Fruit fly (Drosophila melanogaster) whole organism, embryonic: ENCODE data around the gene MED18.
A peak's percentile ranks its signal among the peaks of the same experiment; 100 is the strongest.

ENCODE experiments used
- Ada2b ChIP-seq: fragments of 200-800 bp; sonication (Bioruptor generic); IDR thresholded peaks from 2 replicates; pipeline ENCODE4 v1.3.6; 2022; ENCODE audit warnings: missing biosample characterization, missing genetic modification characterization
- Aef1 ChIP-seq: fragments of 200-800 bp; sonication (Bioruptor generic); IDR thresholded peaks from 3 replicates; pipeline ENCODE4 v1.3.6; 2022; ENCODE audit warnings: missing biosample characterization, missing genetic modification characterization
- Antp ChIP-seq: fragments of 200-800 bp; sonication (Bioruptor generic); optimal IDR thresholded peaks from 3 replicates; lab custom pipeline; 2016; ENCODE audit warnings: missing biosample characterization, missing genetic modification characterization
- B-H2 ChIP-seq: fragments of 200-800 bp; sonication (Bioruptor generic); optimal IDR thresholded peaks from 2 replicates; lab custom pipeline; 2018; ENCODE audit warnings: missing biosample characterization, mild to moderate bottlenecking, missing genetic modification characterization
- CG12299 ChIP-seq: fragments of 200-800 bp; sonication (Bioruptor generic); optimal IDR thresholded peaks from 2 replicates; lab custom pipeline; 2018; ENCODE audit warnings: missing biosample characterization, mild to moderate bottlenecking, missing genetic modification characterization
- CG13624 ChIP-seq: fragments of 200-800 bp; sonication (Bioruptor generic); optimal IDR thresholded peaks from 2 replicates; lab custom pipeline; 2016; ENCODE audit warnings: missing biosample characterization, missing genetic modification characterization
- CG15696 ChIP-seq: fragments of 200-800 bp; sonication (Bioruptor generic); optimal IDR thresholded peaks from 2 replicates; lab custom pipeline; 2019; ENCODE audit warnings: missing biosample characterization, mild to moderate bottlenecking, missing genetic modification characterization, moderate library complexity
- CG1603 ChIP-seq: fragments of 200-800 bp; sonication (Bioruptor generic); optimal IDR thresholded peaks from 2 replicates; lab custom pipeline; 2019; ENCODE audit warnings: missing biosample characterization, mild to moderate bottlenecking, missing genetic modification characterization, moderate library complexity
- CG2712 ChIP-seq: fragments of 200-800 bp; optimal IDR thresholded peaks from 3 replicates; lab custom pipeline; 2019; ENCODE audit warnings: missing biosample characterization, mild to moderate bottlenecking, missing genetic modification characterization, moderate library complexity
- CG31388 ChIP-seq: fragments of 200-800 bp; sonication (Bioruptor generic); optimal IDR thresholded peaks from 2 replicates; lab custom pipeline; 2016; ENCODE audit warnings: missing biosample characterization, missing genetic modification characterization
- CG3847 ChIP-seq: fragments of 200-800 bp; sonication (Bioruptor generic); IDR thresholded peaks from 2 replicates; pipeline ENCODE4 v1.3.6; 2022; ENCODE audit warnings: missing biosample characterization, missing genetic modification characterization
- CG4282 ChIP-seq: fragments of 200-800 bp; sonication (Bioruptor generic); optimal IDR thresholded peaks from 2 replicates; lab custom pipeline; 2016; ENCODE audit warnings: missing biosample characterization, missing genetic modification characterization
- CG4404 ChIP-seq: fragments of 200-800 bp; sonication (Bioruptor generic); IDR thresholded peaks from 2 replicates; pipeline ENCODE4 v1.3.6; 2022; ENCODE audit warnings: missing biosample characterization, missing genetic modification characterization
- CG4617 ChIP-seq: fragments of 200-800 bp; sonication (Bioruptor generic); optimal IDR thresholded peaks from 3 replicates; lab custom pipeline; 2016; ENCODE audit warnings: missing biosample characterization, missing genetic modification characterization, borderline replicate concordance
- CG6254 ChIP-seq: fragments of 200-800 bp; sonication (Bioruptor generic); optimal IDR thresholded peaks from 3 replicates; lab custom pipeline; 2017; ENCODE audit warnings: mild to moderate bottlenecking, missing biosample characterization, missing genetic modification reagents, missing genetic modification characterization
- CG6854 ChIP-seq: fragments of 200-800 bp; sonication (Bioruptor generic); optimal IDR thresholded peaks from 3 replicates; lab custom pipeline; 2017; ENCODE audit warnings: missing biosample characterization, mild to moderate bottlenecking, missing genetic modification characterization
- CG7839 ChIP-seq: fragments of 200-800 bp; sonication (Bioruptor generic); optimal IDR thresholded peaks from 3 replicates; lab custom pipeline; 2018; ENCODE audit warnings: missing biosample characterization, mild to moderate bottlenecking, missing genetic modification characterization, moderate library complexity
- CG7963 ChIP-seq: fragments of 200-800 bp; sonication (Bioruptor generic); IDR thresholded peaks from 3 replicates; pipeline ENCODE4 v1.3.6; 2022; ENCODE audit warnings: missing biosample characterization, missing genetic modification characterization; ENCODE audit not compliant: partially characterized antibody
- CG8290 ChIP-seq, 3 experiments: fragments of 200-800 bp; sonication (Bioruptor generic); optimal IDR thresholded peaks; 2 replicates each; lab custom pipeline; 2016 to 2019; ENCODE audit warnings: missing biosample characterization in 3 of 3, missing genetic modification characterization in 3 of 3, mild to moderate bottlenecking in 2 of 3, moderate library complexity in 1 of 3
- Doc3 ChIP-seq: fragments of 200-800 bp; sonication (Bioruptor generic); IDR thresholded peaks from 3 replicates; pipeline ENCODE4 v1.3.6; 2022; ENCODE audit warnings: missing biosample characterization, missing genetic modification characterization; ENCODE audit not compliant: partially characterized antibody
- Fer1 ChIP-seq: fragments of 200-800 bp; sonication (Bioruptor generic); optimal IDR thresholded peaks from 2 replicates; lab custom pipeline; 2017; ENCODE audit warnings: missing biosample characterization, mild to moderate bottlenecking, missing genetic modification characterization
- Gug ChIP-seq: fragments of 200-800 bp; sonication (Bioruptor generic); IDR thresholded peaks from 4 replicates; pipeline ENCODE4 v1.3.6; 2022; ENCODE audit warnings: missing biosample characterization, missing genetic modification characterization
- HmgZ ChIP-seq: fragments of 200-800 bp; sonication (Bioruptor generic); optimal IDR thresholded peaks from 2 replicates; lab custom pipeline; 2018; ENCODE audit warnings: missing biosample characterization, mild to moderate bottlenecking, missing genetic modification characterization
- Hr51 ChIP-seq, 2 experiments: fragments of 200-800 bp; sonication (Bioruptor generic); optimal IDR thresholded peaks; 2 replicates in 1 of 2; 3 replicates in 1 of 2; lab custom pipeline; 2016 to 2018; ENCODE audit warnings: missing biosample characterization in 2 of 2, missing genetic modification characterization in 2 of 2, mild to moderate bottlenecking in 1 of 2, moderate library complexity in 1 of 2
- Myb ChIP-seq: fragments of 200-800 bp; sonication (Bioruptor generic); optimal IDR thresholded peaks from 2 replicates; lab custom pipeline; 2016; ENCODE audit warnings: missing biosample characterization, missing genetic modification characterization
- Nf-YC ChIP-seq: fragments of 200-800 bp; optimal IDR thresholded peaks from 3 replicates; lab custom pipeline; 2019; ENCODE audit warnings: missing biosample characterization, mild to moderate bottlenecking, missing genetic modification characterization, moderate library complexity
- Oli ChIP-seq: fragments of 200-800 bp; sonication (Bioruptor generic); optimal IDR thresholded peaks from 2 replicates; lab custom pipeline; 2018; ENCODE audit warnings: missing biosample characterization, mild to moderate bottlenecking, missing genetic modification characterization, moderate library complexity
- Pdp1 ChIP-seq, 2 experiments: fragments of 200-800 bp; sonication (Bioruptor generic); optimal IDR thresholded peaks; 3 replicates each; lab custom pipeline; 2016; ENCODE audit warnings: missing biosample characterization in 2 of 2, missing genetic modification characterization in 2 of 2, mild to moderate bottlenecking in 1 of 2, moderate library complexity in 1 of 2
- Ssrp ChIP-seq: fragments of 200-800 bp; sonication (Bioruptor generic); optimal IDR thresholded peaks from 2 replicates; lab custom pipeline; 2018; ENCODE audit warnings: missing biosample characterization, mild to moderate bottlenecking, missing genetic modification characterization, moderate library complexity
- bab2 ChIP-seq: fragments of 200-800 bp; sonication (Bioruptor generic); optimal IDR thresholded peaks from 2 replicates; lab custom pipeline; 2016; ENCODE audit warnings: missing biosample characterization, missing genetic modification characterization
- bbx ChIP-seq: fragments of 200-800 bp; sonication (Bioruptor generic); IDR thresholded peaks from 2 replicates; pipeline ENCODE4 v1.3.6; 2022; ENCODE audit warnings: missing biosample characterization, missing genetic modification characterization; ENCODE audit not compliant: partially characterized antibody
- bsh ChIP-seq, 2 experiments: fragments of 200-800 bp; sonication (Bioruptor generic); optimal IDR thresholded peaks; 2 replicates each; lab custom pipeline; 2017 to 2018; ENCODE audit warnings: mild to moderate bottlenecking in 2 of 2, missing biosample characterization in 2 of 2, missing genetic modification characterization in 2 of 2, moderate library complexity in 1 of 2
- chm ChIP-seq: fragments of 200-800 bp; sonication (Bioruptor generic); IDR thresholded peaks from 2 replicates; pipeline ENCODE4 v1.3.6; 2022; ENCODE audit warnings: missing biosample characterization, missing genetic modification characterization
- crol ChIP-seq: fragments of 200-800 bp; sonication (Bioruptor generic); IDR thresholded peaks from 2 replicates; pipeline ENCODE4 v1.3.6; 2022; ENCODE audit warnings: missing biosample characterization, missing genetic modification characterization
- gem ChIP-seq: fragments of 200-800 bp; sonication (Bioruptor generic); optimal IDR thresholded peaks from 2 replicates; lab custom pipeline; 2019; ENCODE audit warnings: missing biosample characterization, mild to moderate bottlenecking, missing genetic modification characterization, moderate library complexity
- grau ChIP-seq: fragments of 200-800 bp; optimal IDR thresholded peaks from 3 replicates; lab custom pipeline; 2019; ENCODE audit warnings: missing biosample characterization, mild to moderate bottlenecking, missing genetic modification characterization, moderate library complexity
- ind ChIP-seq: fragments of 200-800 bp; sonication (Bioruptor generic); optimal IDR thresholded peaks from 3 replicates; lab custom pipeline; 2016; ENCODE audit warnings: missing biosample characterization, missing genetic modification characterization
- klu ChIP-seq: fragments of 200-800 bp; sonication (Bioruptor generic); IDR thresholded peaks from 2 replicates; pipeline ENCODE4 v1.3.6; 2022; ENCODE audit warnings: missing biosample characterization, missing genetic modification characterization
- knrl ChIP-seq: fragments of 200-800 bp; sonication (Bioruptor generic); IDR thresholded peaks from 3 replicates; pipeline ENCODE4 v1.3.6; 2022; ENCODE audit warnings: missing biosample characterization, missing genetic modification characterization; ENCODE audit not compliant: partially characterized antibody
- mam ChIP-seq: fragments of 200-800 bp; sonication (Bioruptor generic); optimal IDR thresholded peaks from 3 replicates; lab custom pipeline; 2016; ENCODE audit warnings: missing biosample characterization, missing genetic modification characterization
- pros ChIP-seq: fragments of 200-800 bp; sonication (Bioruptor generic); optimal IDR thresholded peaks from 3 replicates; lab custom pipeline; 2019; ENCODE audit warnings: missing biosample characterization, mild to moderate bottlenecking, missing genetic modification characterization, moderate library complexity
- repo ChIP-seq: fragments of 200-800 bp; sonication (Bioruptor generic); optimal IDR thresholded peaks from 2 replicates; lab custom pipeline; 2016; ENCODE audit warnings: missing biosample characterization, missing genetic modification characterization
- sc ChIP-seq, 3 experiments: fragments of >200 bp in 2 of 3; fragments of 200-800 bp in 1 of 3; sonication (Bioruptor generic) in 1 of 3; optimal IDR thresholded peaks; 2 replicates in 2 of 3; 3 replicates in 1 of 3; lab custom pipeline; 2017; ENCODE audit warnings: mild to moderate bottlenecking in 1 of 3, missing biosample characterization in 1 of 3, missing genetic modification characterization in 1 of 3, missing genetic modification reagents in 1 of 3
- sens-2 ChIP-seq: fragments of 200-800 bp; sonication (Bioruptor generic); IDR thresholded peaks from 2 replicates; pipeline ENCODE4 v1.3.6; 2022; ENCODE audit warnings: missing biosample characterization, missing genetic modification characterization
- slp2 ChIP-seq: fragments of 200-800 bp; sonication (Bioruptor generic); optimal IDR thresholded peaks from 2 replicates; lab custom pipeline; 2016; ENCODE audit warnings: missing biosample characterization, missing genetic modification characterization
- toy ChIP-seq: fragments of 200-800 bp; sonication (Bioruptor generic); IDR thresholded peaks from 2 replicates; pipeline ENCODE4 v1.3.6; 2022; ENCODE audit warnings: missing biosample characterization, missing genetic modification characterization
- tx ChIP-seq: fragments of 200-800 bp; sonication (Bioruptor generic); optimal IDR thresholded peaks from 2 replicates; lab custom pipeline; 2016; ENCODE audit warnings: missing biosample characterization, missing genetic modification characterization
- wor ChIP-seq: fragments of 200-800 bp; sonication (Bioruptor generic); IDR thresholded peaks from 2 replicates; pipeline ENCODE4 v1.3.6; 2022; ENCODE audit warnings: missing biosample characterization, missing genetic modification characterization

MED18 gene

dm6 chrX:1880139-1880556 lies 14.4 kb downstream of the MED18 start, which contains the start of gene Coa8 (continued):
- TF ChIP-seq Myb (peak; percentile 26), chm (GFP tag; lab: Robert Waterston, UW) (no peak), CG4617 (GFP tag; lab: Kevin White, UChicago) (peak; percentile 45), CG3847 (GFP tag; lab: Robert Waterston, UW) (peak; percentile 44), CG4282 (GFP tag; lab: Kevin White, UChicago) (no peak), knrl (GFP tag; lab: Robert Waterston, UW) (peak; percentile 63; the same call in 2 of the 3 replicates), CG13624 (GFP tag; lab: Kevin White, UChicago) (peak; percentile 40), bbx (GFP tag; lab: Robert Waterston, UW) (peak; percentile 7; the same call in 1 of the 2 replicates), CG6254 (GFP tag; lab: Kevin White, UChicago) (no peak), ind (GFP tag; lab: Kevin White, UChicago) (peak; percentile 56), Antp (GFP tag; lab: Kevin White, UChicago) (peak; percentile 47), bab2 (GFP tag; lab: Kevin White, UChicago) (no peak), Gug (peak; percentile 37; the same call in 2 of the 4 replicates), gem (tag; lab: Kevin White, UChicago) (no peak), bsh (GFP tag; optimal IDR thresholded peaks at IDR 0.05; lab: Kevin White, UChicago) (peak in 1 of 2 experiments; percentile 11), CG15696 (tag; lab: Kevin White, UChicago) (peak; percentile 29), pros (GFP tag; lab: Kevin White, UChicago) (no peak), Fer1 (GFP tag; lab: Kevin White, UChicago) (peak; percentile 34), CG7839 (no peak), CG31388 (GFP tag; lab: Kevin White, UChicago) (no peak), tx (GFP tag; lab: Kevin White, UChicago) (no peak), B-H2 (GFP tag; lab: Kevin White, UChicago) (peak; percentile 9), CG2712 (tag; lab: Kevin White, UChicago) (peak; percentile 22), klu (GFP tag; lab: Robert Waterston, UW) (peak; percentile 29; the same call in 1 of the 2 replicates), Doc3 (GFP tag; lab: Robert Waterston, UW) (peak; percentile 34), HmgZ (tag; lab: Kevin White, UChicago) (peak; percentile 53), crol (GFP tag; lab: Robert Waterston, UW) (no peak), sens-2 (GFP tag; lab: Robert Waterston, UW) (no peak), Ada2b (GFP tag; lab: Robert Waterston, UW) (peak; percentile 28; the same call in 1 of the 2 replicates), toy (GFP tag; lab: Robert Waterston, UW) (no peak), Nf-YC (tag; lab: Kevin White, UChicago) (peak; percentile 31), CG4404 (GFP tag; lab: Robert Waterston, UW) (peak; percentile 33; the same call in 1 of the 2 replicates), Hr51 (GFP tag; optimal IDR thresholded peaks at IDR 0.05; lab: Kevin White, UChicago) (peak in 1 of 2 experiments; percentile 34), CG1603 (tag; lab: Kevin White, UChicago) (peak; percentile 54), CG7963 (GFP tag; lab: Robert Waterston, UW) (0 out of 3 replicates have a peak, but pooled peaks have one; percentile 36), Oli (tag; lab: Kevin White, UChicago) (peak; percentile 17), Aef1 (GFP tag; lab: Robert Waterston, UW) (peak; percentile 26; the same call in 2 of the 3 replicates), sc (optimal IDR thresholded peaks at IDR 0.05; lab: Kevin White, UChicago) (no peak), sc (GFP tag; optimal IDR thresholded peaks at IDR 0.05; lab: Kevin White, UChicago) (no peak), Pdp1 (GFP tag; optimal IDR thresholded peaks at IDR 0.05; lab: Kevin White, UChicago) (peak; percentile 49 to 75), CG6854 (GFP tag; lab: Kevin White, UChicago) (no peak), repo (peak; percentile 18), mam (GFP tag; lab: Kevin White, UChicago) (peak; percentile 40), wor (no peak), CG12299 (peak; percentile 36), CG8290 (GFP tag; optimal IDR thresholded peaks at IDR 0.05; lab: Kevin White, UChicago) (peak; percentile 13), CG8290 (tag; optimal IDR thresholded peaks at IDR 0.05; lab: Kevin White, UChicago) (peak; percentile 62 to 77), Ssrp (peak; percentile 23), slp2 (GFP tag; lab: Kevin White, UChicago) (no peak), grau (tag; lab: Kevin White, UChicago) (peak; percentile 48)
